Worm (Caenorhabditis elegans): Measurements from ENCODE around the gene neg-1.

The neg-1 gene

DNA sequence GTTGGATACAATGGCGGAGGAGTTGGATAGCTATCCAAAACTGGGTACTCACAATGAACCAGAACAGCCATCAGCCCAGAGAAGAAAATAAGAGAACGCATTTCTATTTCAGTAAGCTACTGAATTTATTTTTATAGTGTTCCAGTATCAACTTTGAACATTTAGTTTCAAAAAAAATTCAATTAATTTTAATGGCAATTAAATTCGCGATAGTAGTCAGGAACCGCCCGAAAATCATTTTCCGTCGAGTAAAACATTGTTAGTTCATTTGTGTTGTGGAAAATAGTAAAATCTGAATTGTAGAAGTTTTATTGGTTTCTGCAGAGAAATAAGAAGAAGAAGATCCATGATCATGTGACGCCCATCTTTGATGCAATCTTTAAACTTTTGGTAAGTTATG, 43.4 kb upstream of the neg-1 start, which contains the start of gene Y47D7A.6:
TSS of gene Y47D7A.6 (minus strand) at position 101 of the 400 bp plus-strand sequence.
- no peak for TF ChIP-seq zip-5 (tag; optimal IDR thresholded peaks at IDR 0.05)

- TF ChIP-seq dve-1 (tag; optimal IDR thresholded peaks at IDR 0.05): no peak
- no peak for TF ChIP-seq ceh-2 (tag; optimal IDR thresholded peaks at IDR 0.05)
- TF ChIP-seq ceh-45 (GFP tag; IDR thresholded peaks at IDR 0.05): no peak
- TF ChIP-seq sdc-2 (tag; optimal IDR thresholded peaks at IDR 0.05): no peak
- no peak for TF ChIP-seq nfya-1 (tag; optimal IDR thresholded peaks at IDR 0.05)
- no peak for TF ChIP-seq sox-4 (tag; optimal IDR thresholded peaks at IDR 0.05)
- no peak for TF ChIP-seq C08G9.2 (tag; optimal IDR thresholded peaks at IDR 0.05)
- TF ChIP-seq lim-6 (tag; optimal IDR thresholded peaks at IDR 0.05): no peak
- no peak for TF ChIP-seq lin-11 (tag; optimal IDR thresholded peaks at IDR 0.05)
- no peak for TF ChIP-seq F13H6.1 (tag; optimal IDR thresholded peaks at IDR 0.05)
- TF ChIP-seq ceh-24 (tag; optimal IDR thresholded peaks at IDR 0.05): no peak
- no peak for TF ChIP-seq ceh-14 (tag; optimal IDR thresholded peaks at IDR 0.05)
- no peak for TF ChIP-seq mec-3 (tag; optimal IDR thresholded peaks at IDR 0.05; ENCODE audit: borderline replicate concordance)
- no peak for TF ChIP-seq tbx-7 (tag; optimal IDR thresholded peaks at IDR 0.05)
- TF ChIP-seq dmd-4 (tag; optimal IDR thresholded peaks at IDR 0.05; ENCODE audit: borderline replicate concordance): no peak
- no peak for TF ChIP-seq pha-4 (tag; optimal IDR thresholded peaks at IDR 0.05)
These were observed 42.0 kb upstream of the neg-1 start, which contains the start of gene Y47D7A.18 for ce11 chrV:4416710-4417109. Gene Y47D7A.18 (minus strand): TSS chrV:4416810.

DNA sequence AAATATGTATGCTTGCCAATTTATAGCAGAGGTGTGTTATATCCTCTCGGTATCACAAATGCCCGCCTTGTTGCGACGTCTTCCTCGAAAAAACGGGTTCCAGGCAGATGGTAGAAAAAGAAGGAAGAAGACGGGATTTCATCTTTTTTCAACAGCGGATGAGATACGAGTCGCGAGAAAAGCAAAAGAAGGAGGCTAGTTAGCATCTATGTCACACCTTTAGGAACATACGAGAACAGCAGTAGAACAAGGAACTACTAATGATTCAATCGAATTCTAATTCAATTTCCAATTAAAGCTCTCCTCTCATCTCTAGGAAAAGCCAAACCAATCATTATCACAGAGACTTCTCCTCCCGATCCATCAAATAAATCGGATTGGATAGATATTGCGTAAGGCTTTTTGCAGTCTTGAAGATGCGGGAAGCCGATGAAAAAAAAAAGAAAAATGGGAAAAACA, 40.0 kb upstream of the neg-1 start, which contains the start of gene grl-5:
TSS of gene grl-5 (minus strand) at position 51 of the 459 bp plus-strand sequence.
- TF ChIP-seq gmeb-2 (tag; optimal IDR thresholded peaks at IDR 0.05) (no peak), lin-11 (tag; optimal IDR thresholded peaks at IDR 0.05) (no peak), F13H6.1 (tag; optimal IDR thresholded peaks at IDR 0.05) (no peak), odd-2 (tag; optimal IDR thresholded peaks at IDR 0.05) (no peak), C38D4.7 (GFP tag; optimal IDR thresholded peaks at IDR 0.05) (no peak), hlh-8 (tag; optimal IDR thresholded peaks at IDR 0.05) (no peak), mec-3 (tag; optimal IDR thresholded peaks at IDR 0.05; ENCODE audit: borderline replicate concordance) (no peak), rnt-1 (tag; optimal IDR thresholded peaks at IDR 0.05) (no peak), elt-4 (tag; optimal IDR thresholded peaks at IDR 0.05) (no peak), pros-1 (tag; optimal IDR thresholded peaks at IDR 0.05) (no peak), ttx-3 (tag; optimal IDR thresholded peaks at IDR 0.05) (no peak), hlh-6 (tag; optimal IDR thresholded peaks at IDR 0.05) (no peak), elt-2 (tag; optimal IDR thresholded peaks at IDR 0.05) (no peak), hlh-30 (tag; optimal IDR thresholded peaks at IDR 0.05; ENCODE audit: insufficient read depth) (no peak)

ce11 chrV:4411714-4412113, 37.0 kb upstream of the neg-1 start, which contains the start of gene Y47D7A.17:
Gene Y47D7A.17 (minus strand): TSS chrV:4411814.
- TF ChIP-seq ceh-6 (GFP tag; optimal IDR thresholded peaks at IDR 0.05): no peak
- TF ChIP-seq F13H6.1 (tag; optimal IDR thresholded peaks at IDR 0.05): no peak

- no peak for TF ChIP-seq sox-2 (GFP tag; IDR thresholded peaks at IDR 0.05)
- no peak for TF ChIP-seq syd-9 (tag; optimal IDR thresholded peaks at IDR 0.05)
- TF ChIP-seq dmd-4 (tag; optimal IDR thresholded peaks at IDR 0.05; ENCODE audit: borderline replicate concordance): no peak
- no peak for TF ChIP-seq C38D4.7 (GFP tag; optimal IDR thresholded peaks at IDR 0.05)
- no peak for TF ChIP-seq ceh-18 (tag; optimal IDR thresholded peaks at IDR 0.05)
These were observed 36.0 kb upstream of the neg-1 start, which contains the start of gene Y47D7A.3 for ce11 chrV:4410643-4411042. Gene Y47D7A.3 (plus strand): TSS chrV:4410943.

DNA sequence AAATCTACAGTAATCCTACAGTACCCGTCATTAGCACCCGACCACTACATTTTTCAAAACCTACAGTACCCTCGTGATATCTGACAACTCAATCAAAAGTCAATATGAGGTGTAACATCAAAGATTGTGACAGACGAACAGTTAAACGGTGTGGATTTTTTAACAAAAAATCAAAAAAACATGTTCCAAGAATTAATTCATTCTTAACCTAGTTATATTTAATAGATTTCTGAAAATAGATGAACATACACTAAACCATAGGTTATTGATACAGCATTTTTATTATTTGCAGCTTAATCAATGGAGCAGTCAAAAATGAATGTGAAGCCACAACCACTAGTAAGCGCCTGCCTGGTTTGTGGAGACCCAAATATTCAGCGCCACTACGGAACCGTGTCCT, 32.8 kb upstream of the neg-1 start, which contains the start of gene nhr-118:
TSS of gene nhr-118 (plus strand) at position 301 of the 400 bp plus-strand sequence.
- TF ChIP-seq unc-3 (GFP tag; conservative IDR thresholded peaks at IDR 0.05) (no peak), unc-3 (tag; optimal IDR thresholded peaks at IDR 0.05) (no peak), ceh-45 (GFP tag; IDR thresholded peaks at IDR 0.05) (no peak), sdc-2 (tag; optimal IDR thresholded peaks at IDR 0.05) (no peak), ceh-19 (GFP tag; optimal IDR thresholded peaks at IDR 0.05) (no peak), C38D4.7 (GFP tag; optimal IDR thresholded peaks at IDR 0.05) (no peak), ceh-30 (tag; optimal IDR thresholded peaks at IDR 0.05) (no peak), elt-2 (tag; optimal IDR thresholded peaks at IDR 0.05) (no peak)

Data from whole organism, late embryonic.